Fruit fly (Drosophila melanogaster): ENCODE data around the gene CG11601.
A peak's percentile ranks its signal among the peaks of the same experiment; 100 is the strongest.

Gene CG11601

DNA sequence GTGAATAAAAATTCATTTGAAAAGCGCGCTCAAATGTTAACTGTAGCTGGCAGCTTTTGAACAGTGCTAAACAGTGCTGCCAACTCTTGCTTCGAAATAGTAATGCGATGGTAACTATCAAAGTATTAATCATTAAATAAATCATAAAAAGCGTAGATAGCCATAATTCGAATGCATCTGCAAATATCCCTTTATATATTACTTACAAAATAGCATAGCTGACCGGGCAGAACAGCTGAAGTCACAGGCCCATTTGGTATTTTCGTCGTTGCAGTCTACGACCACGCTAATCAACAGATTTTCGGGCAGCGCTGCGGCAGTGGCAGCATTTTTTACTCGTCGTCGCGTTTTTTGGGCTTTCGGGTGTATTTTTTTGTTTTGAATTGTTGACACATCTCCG, 22.6 kb upstream of the CG11601 start, which contains the start of gene Plc21C (continued):
- TF ChIP-seq knrl (GFP tag; IDR thresholded peaks at IDR 0.05; ENCODE audit: partially characterized antibody) (peak; percentile 57; the same call in 2 of the 3 replicates), Dek (tag; optimal IDR thresholded peaks at IDR 0.05) (peak; percentile 42), Doc2 (GFP tag; IDR thresholded peaks at IDR 0.05) (no peak), mirr (GFP tag; optimal IDR thresholded peaks at IDR 0.05) (no peak), ato (GFP tag; IDR thresholded peaks at IDR 0.05; ENCODE audit: partially characterized antibody) (no peak), Taf1 (GFP tag; IDR thresholded peaks at IDR 0.05) (no peak), CG17802 (tag; optimal IDR thresholded peaks at IDR 0.05) (no peak), CG6175 (GFP tag; IDR thresholded peaks at IDR 0.05) (no peak), cad (GFP tag; optimal IDR thresholded peaks at IDR 0.05) (no peak), crol (GFP tag; IDR thresholded peaks at IDR 0.05) (no peak), ERR (GFP tag; optimal IDR thresholded peaks at IDR 0.05) (peak; percentile 29), chif (GFP tag; optimal IDR thresholded peaks at IDR 0.05) (peak; percentile 15 to 44), sima (GFP tag; optimal IDR thresholded peaks at IDR 0.05) (no peak), MTF-1 (GFP tag; optimal IDR thresholded peaks at IDR 0.05; ENCODE audit: borderline replicate concordance) (no peak), wdn (GFP tag; IDR thresholded peaks at IDR 0.05) (no peak), run (tag; optimal IDR thresholded peaks at IDR 0.05) (peak; percentile 40), Hey (tag; optimal IDR thresholded peaks at IDR 0.05) (no peak), CG3407 (GFP tag; optimal IDR thresholded peaks at IDR 0.05) (no peak), HLHmδ (GFP tag; optimal IDR thresholded peaks at IDR 0.05) (no peak), E2f2 (GFP tag; IDR thresholded peaks at IDR 0.05) (peak; percentile 100), pnt (GFP tag; optimal IDR thresholded peaks at IDR 0.05) (peak; percentile 25), CG2712 (tag; optimal IDR thresholded peaks at IDR 0.05) (peak; percentile 60), PHDP (tag; optimal IDR thresholded peaks at IDR 0.05) (peak; percentile 59), sc (optimal IDR thresholded peaks at IDR 0.05) (no peak), sc (GFP tag; optimal IDR thresholded peaks at IDR 0.05) (no peak), CG4360 (GFP tag; IDR thresholded peaks at IDR 0.05) (no peak), kni (GFP tag; optimal IDR thresholded peaks at IDR 0.05) (peak; percentile 10), CG1832 (GFP tag; optimal IDR thresholded peaks at IDR 0.05) (no peak), CG5180 (GFP tag; optimal IDR thresholded peaks at IDR 0.05) (no peak), CG18764 (GFP tag; optimal IDR thresholded peaks at IDR 0.05) (no peak), ewg (GFP tag; optimal IDR thresholded peaks at IDR 0.05) (peak; percentile 17), CG18599 (GFP tag; optimal IDR thresholded peaks at IDR 0.05) (peak; percentile 56), Stat92E (GFP tag; optimal IDR thresholded peaks at IDR 0.05) (peak in 1 of 3 experiments; percentile 62), CG31388 (GFP tag; optimal IDR thresholded peaks at IDR 0.05) (no peak), CG4404 (GFP tag; IDR thresholded peaks at IDR 0.05) (0 out of 2 replicates have a peak, but pooled peaks have one; percentile 22), Hmx (GFP tag; optimal IDR thresholded peaks at IDR 0.05) (no peak), CG7839 (tag; optimal IDR thresholded peaks at IDR 0.05) (peak; percentile 41), CG7786 (GFP tag; optimal IDR thresholded peaks at IDR 0.05) (no peak), Oaz (GFP tag; IDR thresholded peaks at IDR 0.05) (no peak), CG1647 (GFP tag; optimal IDR thresholded peaks at IDR 0.05) (peak; percentile 50), vvl (GFP tag; IDR thresholded peaks at IDR 0.05) (peak; percentile 65), gem (tag; optimal IDR thresholded peaks at IDR 0.05) (peak; percentile 59), ssp (GFP tag; IDR thresholded peaks at IDR 0.05) (peak; percentile 34; the same call in 1 of the 2 replicates), CG16779 (GFP tag; IDR thresholded peaks at IDR 0.05) (no peak), CG7357 (GFP tag; IDR thresholded peaks at IDR 0.05) (no peak), slp2 (GFP tag; optimal IDR thresholded peaks at IDR 0.05) (peak; percentile 2), CG8765 (GFP tag; IDR thresholded peaks at IDR 0.05) (no peak), jigr1 (GFP tag; IDR thresholded peaks at IDR 0.05) (no peak), tll (GFP tag; optimal IDR thresholded peaks at IDR 0.05) (no peak), Fer3 (tag; optimal IDR thresholded peaks at IDR 0.05) (peak; percentile 45), CG1233 (GFP tag; optimal IDR thresholded peaks at IDR 0.05) (no peak)

Data from whole organism, embryonic.